Worm (Caenorhabditis elegans) whole organism, early embryonic: ENCODE measurements around the gene srg-24.

Experiments used
- B0310.2 ChIP-seq: sonication (generic microtip); optimal IDR thresholded peaks from 2 replicates; lab custom pipeline; 2016; ENCODE audit warnings: mild to moderate bottlenecking, missing genetic modification characterization, missing compliant biosample characterization
- F13C5.2 ChIP-seq: sonication (generic microtip); optimal IDR thresholded peaks from 2 replicates; lab custom pipeline; 2017; ENCODE audit warnings: mild to moderate bottlenecking, missing genetic modification characterization, inconsistent platforms, missing compliant biosample characterization
- aly-1 ChIP-seq: sonication (generic microtip); optimal IDR thresholded peaks from 2 replicates; lab custom pipeline; 2016; ENCODE audit warnings: missing genetic modification characterization, missing compliant biosample characterization
- ama-1 ChIP-seq: fragments of 150-350 bp; optimal IDR thresholded peaks from 2 replicates; lab custom pipeline; 2014
- ceh-13 ChIP-seq: fragments of 200-800 bp; sonication (Bioruptor generic); optimal IDR thresholded peaks from 2 replicates; lab custom pipeline; 2018; ENCODE audit warnings: mild to moderate bottlenecking, missing genetic modification characterization, missing compliant biosample characterization
- ceh-36 ChIP-seq: sonication (generic microtip); optimal IDR thresholded peaks from 2 replicates; lab custom pipeline; 2016; ENCODE audit warnings: missing genetic modification characterization, inconsistent platforms, missing compliant biosample characterization
- ets-7 ChIP-seq: sonication (generic microtip); optimal IDR thresholded peaks from 2 replicates; lab custom pipeline; 2016; ENCODE audit warnings: missing genotype, missing genetic modification characterization, missing compliant biosample characterization
- flt-1 ChIP-seq: fragments of 200-800 bp; sonication (Bioruptor generic); IDR thresholded peaks from 2 replicates; pipeline ENCODE4 v1.3.6; 2022; ENCODE audit warnings: missing genetic modification characterization, missing compliant biosample characterization
- hmbx-1 ChIP-seq: sonication (generic microtip); optimal IDR thresholded peaks from 2 replicates; lab custom pipeline; 2016; ENCODE audit warnings: mild to moderate bottlenecking, missing genetic modification characterization, missing compliant biosample characterization
- hmg-4 ChIP-seq: fragments of 200-800 bp; sonication (Bioruptor generic); optimal IDR thresholded peaks from 2 replicates; lab custom pipeline; 2018; ENCODE audit warnings: mild to moderate bottlenecking, missing genetic modification characterization, missing compliant biosample characterization
- hnd-1 ChIP-seq: sonication (generic microtip); optimal IDR thresholded peaks from 2 replicates; lab custom pipeline; 2016; ENCODE audit warnings: missing genetic modification characterization, missing compliant biosample characterization
- pes-1 ChIP-seq: fragments of 200-800 bp; sonication (Bioruptor generic); IDR thresholded peaks from 2 replicates; pipeline ENCODE4 v1.3.6; 2022; ENCODE audit warnings: missing genetic modification reagents, missing genetic modification characterization, missing compliant biosample characterization
- scrt-1 ChIP-seq: fragments of 200-800 bp; sonication (Bioruptor generic); IDR thresholded peaks from 2 replicates; pipeline ENCODE4 v1.3.6; 2022; ENCODE audit warnings: missing genetic modification characterization, missing compliant biosample characterization
- sea-1 ChIP-seq: fragments of 200-800 bp; sonication (Bioruptor generic); conservative IDR thresholded peaks from 2 replicates; pipeline ENCODE4 v1.3.6; 2022; ENCODE audit warnings: missing genetic modification characterization, missing compliant biosample characterization
- tbx-11 ChIP-seq: fragments of 200-800 bp; sonication (Bioruptor generic); IDR thresholded peaks from 2 replicates; pipeline ENCODE4 v1.3.6; 2022; ENCODE audit warnings: missing genetic modification characterization, missing compliant biosample characterization
- tbx-37 ChIP-seq: fragments of 200-800 bp; sonication (Bioruptor generic); conservative IDR thresholded peaks from 2 replicates; pipeline ENCODE4 v1.3.6; 2022; ENCODE audit warnings: missing genetic modification reagents, missing genetic modification characterization, missing compliant biosample characterization
- tra-4 ChIP-seq: sonication (generic microtip); optimal IDR thresholded peaks from 2 replicates; lab custom pipeline; 2017; ENCODE audit warnings: missing genetic modification characterization, missing compliant biosample characterization

srg-24 gene

ce11 chrII:3066401-3066800 is 34.0 kb downstream of the srg-24 start:
- no peak for TF ChIP-seq tbx-37 (GFP tag; lab: Robert Waterston, UW)
- no peak for TF ChIP-seq B0310.2 (tag; lab: Kevin White, UChicago)
- TF ChIP-seq ceh-13 (GFP tag; lab: Kevin White, UChicago) = no peak
- TF ChIP-seq flt-1 (GFP tag; lab: Robert Waterston, UW) = no peak
- TF ChIP-seq sea-1 = no peak
- TF ChIP-seq hmg-4 = no peak
- no peak for TF ChIP-seq ama-1
- TF ChIP-seq ceh-36 = no peak
- TF ChIP-seq scrt-1 (GFP tag; lab: Robert Waterston, UW) = no peak

- TF ChIP-seq ceh-36 = no peak
- TF ChIP-seq sea-1 = no peak
- no peak for TF ChIP-seq tbx-37 (GFP tag; lab: Robert Waterston, UW)
- no peak for TF ChIP-seq scrt-1 (GFP tag; lab: Robert Waterston, UW)
- TF ChIP-seq tbx-11 (GFP tag; lab: Robert Waterston, UW) = no peak
- TF ChIP-seq F13C5.2 (tag; lab: Kevin White, UChicago) = no peak
- no peak for TF ChIP-seq ceh-13 (GFP tag; lab: Kevin White, UChicago)
- no peak for TF ChIP-seq ama-1
- no peak for TF ChIP-seq B0310.2 (tag; lab: Kevin White, UChicago)
- no peak for TF ChIP-seq aly-1 (tag; lab: Kevin White, UChicago)
- no peak for TF ChIP-seq ets-7 (tag; lab: Kevin White, UChicago)
- TF ChIP-seq hnd-1 (tag; lab: Kevin White, UChicago) = no peak
- no peak for TF ChIP-seq tra-4
- TF ChIP-seq hmg-4 = no peak
- TF ChIP-seq flt-1 (GFP tag; lab: Robert Waterston, UW) = no peak
- no peak for TF ChIP-seq pes-1
These were observed 35.4 kb downstream of the srg-24 start for ce11 chrII:3065086-3065485.

- TF ChIP-seq hnd-1 (tag; lab: Kevin White, UChicago) (no peak), ets-7 (tag; lab: Kevin White, UChicago) (no peak), tbx-11 (GFP tag; lab: Robert Waterston, UW) (no peak), B0310.2 (tag; lab: Kevin White, UChicago) (no peak), hmg-4 (no peak), sea-1 (no peak), F13C5.2 (tag; lab: Kevin White, UChicago) (no peak), flt-1 (GFP tag; lab: Robert Waterston, UW) (no peak), ceh-13 (GFP tag; lab: Kevin White, UChicago) (no peak), pes-1 (no peak)
These were observed 35.8 kb downstream of the srg-24 start for ce11 chrII:3064631-3065030.

ce11 chrII:3063984-3064383 is 36.5 kb downstream of the srg-24 start:
- TF ChIP-seq F13C5.2 (tag; lab: Kevin White, UChicago) (no peak), aly-1 (tag; lab: Kevin White, UChicago) (no peak), ets-7 (tag; lab: Kevin White, UChicago) (no peak), ceh-13 (GFP tag; lab: Kevin White, UChicago) (no peak), tra-4 (no peak), tbx-37 (GFP tag; lab: Robert Waterston, UW) (no peak), scrt-1 (GFP tag; lab: Robert Waterston, UW) (no peak), hmg-4 (no peak), hmbx-1 (no peak), B0310.2 (tag; lab: Kevin White, UChicago) (no peak), ceh-36 (no peak), hnd-1 (tag; lab: Kevin White, UChicago) (no peak), tbx-11 (GFP tag; lab: Robert Waterston, UW) (no peak), ama-1 (no peak), flt-1 (GFP tag; lab: Robert Waterston, UW) (no peak), sea-1 (no peak), pes-1 (no peak)

- TF ChIP-seq B0310.2 (tag; lab: Kevin White, UChicago) (no peak), ceh-13 (GFP tag; lab: Kevin White, UChicago) (no peak), pes-1 (no peak), tbx-37 (GFP tag; lab: Robert Waterston, UW) (no peak), F13C5.2 (tag; lab: Kevin White, UChicago) (no peak), hnd-1 (tag; lab: Kevin White, UChicago) (no peak), ets-7 (tag; lab: Kevin White, UChicago) (no peak)
These were observed 37.1 kb downstream of the srg-24 start for ce11 chrII:3063366-3063765.

ce11 chrII:3062876-3063275 is 37.6 kb downstream of the srg-24 start:
- TF ChIP-seq B0310.2 (tag; lab: Kevin White, UChicago) (no peak), hmbx-1 (no peak), tbx-11 (GFP tag; lab: Robert Waterston, UW) (no peak), pes-1 (no peak), ceh-36 (no peak), tra-4 (no peak), ama-1 (no peak)

- TF ChIP-seq tra-4 (no peak), pes-1 (0 out of 2 replicates have a peak, but pooled peaks have one; percentile 26), scrt-1 (GFP tag; lab: Robert Waterston, UW) (0 out of 2 replicates have a peak, but pooled peaks have one; percentile 9), ceh-36 (no peak)
These were observed 38.2 kb downstream of the srg-24 start for ce11 chrII:3062222-3062621.

ce11 chrII:3061605-3062004 is 38.8 kb downstream of the srg-24 start:
- TF ChIP-seq hmbx-1 (no peak), flt-1 (GFP tag; lab: Robert Waterston, UW) (no peak), hnd-1 (tag; lab: Kevin White, UChicago) (no peak), F13C5.2 (tag; lab: Kevin White, UChicago) (no peak), B0310.2 (tag; lab: Kevin White, UChicago) (no peak), hmg-4 (no peak), ama-1 (no peak), pes-1 (no peak), tra-4 (no peak), aly-1 (tag; lab: Kevin White, UChicago) (no peak), sea-1 (no peak), ceh-13 (GFP tag; lab: Kevin White, UChicago) (no peak)
